Fruit fly (Drosophila melanogaster): Measurements from ENCODE around the gene Dhc93AB.

The Dhc93AB gene

DNA sequence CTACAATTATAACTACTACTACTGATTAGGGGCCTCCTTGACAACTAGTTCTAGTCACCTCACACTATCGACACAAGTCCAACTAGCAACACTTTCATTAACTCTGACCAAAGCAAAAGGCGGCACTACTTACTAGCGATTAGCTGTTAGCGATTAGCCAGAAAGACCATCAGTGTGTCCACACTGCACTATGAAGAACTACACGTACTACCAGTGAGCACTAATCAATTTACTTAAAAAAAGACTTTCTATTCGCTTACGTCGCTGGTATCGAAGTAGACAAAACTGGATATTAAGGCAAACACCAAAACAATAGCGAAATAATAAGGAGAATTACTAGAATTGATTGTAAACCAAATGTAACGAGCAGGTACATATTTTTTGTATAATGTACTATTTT is 28.5 kb downstream of the Dhc93AB start:
- no peak for TF ChIP-seq Dfd (GFP tag; optimal IDR thresholded peaks at IDR 0.05)
- no peak for TF ChIP-seq Mio (GFP tag; optimal IDR thresholded peaks at IDR 0.05)
- no peak for TF ChIP-seq foxo (GFP tag; optimal IDR thresholded peaks at IDR 0.05)
- no peak for TF ChIP-seq Abd-B (GFP tag; optimal IDR thresholded peaks at IDR 0.05)
- TF ChIP-seq CrebA (GFP tag; optimal IDR thresholded peaks at IDR 0.05; ENCODE audit: borderline replicate concordance): no peak
- no peak for TF ChIP-seq OdsH (GFP tag; optimal IDR thresholded peaks at IDR 0.05)
- no peak for TF ChIP-seq Rel (GFP tag; optimal IDR thresholded peaks at IDR 0.05)
- no peak for TF ChIP-seq Rel (tag; optimal IDR thresholded peaks at IDR 0.05)
- TF ChIP-seq Vsx2 (GFP tag; optimal IDR thresholded peaks at IDR 0.05; ENCODE audit: partially characterized antibody): no peak
- TF ChIP-seq CG32264 (GFP tag; optimal IDR thresholded peaks at IDR 0.05): no peak
- no peak for TF ChIP-seq usp (GFP tag; optimal IDR thresholded peaks at IDR 0.05)
- no peak for TF ChIP-seq Sp1 (GFP tag; optimal IDR thresholded peaks at IDR 0.05)
- TF ChIP-seq Myc (optimal IDR thresholded peaks at IDR 0.05): no peak
- TF ChIP-seq sage (GFP tag; optimal IDR thresholded peaks at IDR 0.05): no peak
- no peak for TF ChIP-seq rgr (GFP tag; optimal IDR thresholded peaks at IDR 0.05)
- TF ChIP-seq Hr78 (GFP tag; optimal IDR thresholded peaks at IDR 0.05): no peak
- TF ChIP-seq psq (GFP tag; optimal IDR thresholded peaks at IDR 0.05): no peak
- TF ChIP-seq woc (GFP tag; optimal IDR thresholded peaks at IDR 0.05): no peak
- TF ChIP-seq br (GFP tag; optimal IDR thresholded peaks at IDR 0.05): no peak
- TF ChIP-seq N (GFP tag; optimal IDR thresholded peaks at IDR 0.05): no peak
- TF ChIP-seq Hr83 (GFP tag; optimal IDR thresholded peaks at IDR 0.05; ENCODE audit: poor library complexity, severe bottlenecking): no peak

DNA sequence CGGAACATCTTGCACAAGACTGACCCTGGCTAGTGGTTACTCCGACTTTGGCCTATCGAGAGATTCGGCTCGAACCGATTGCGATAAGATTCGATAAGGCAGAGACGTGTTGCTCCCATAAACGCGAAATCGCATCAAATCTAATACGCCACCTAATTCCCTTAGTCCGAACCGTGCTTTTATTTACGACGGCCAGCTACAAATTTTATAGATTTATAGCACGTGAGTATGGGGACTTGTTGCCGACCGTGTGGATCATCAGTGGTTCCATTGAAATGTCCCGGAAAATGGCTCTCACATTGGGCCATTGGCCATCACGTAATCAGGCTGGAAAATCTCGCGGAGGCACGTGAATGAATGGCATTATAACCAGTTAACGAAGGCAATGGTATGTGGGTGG is 35.3 kb downstream of the Dhc93AB start, which contains the start of gene Alp5:
Gene Alp5, minus strand, starts transcription at position 24 of the 400 bp plus-strand sequence.
- TF ChIP-seq CG9705 (GFP tag; optimal IDR thresholded peaks at IDR 0.05): no peak
- no peak for TF ChIP-seq Hr83 (GFP tag; optimal IDR thresholded peaks at IDR 0.05; ENCODE audit: poor library complexity, severe bottlenecking)
- no peak for TF ChIP-seq Jra (GFP tag; optimal IDR thresholded peaks at IDR 0.05)
- no peak for TF ChIP-seq Dfd (GFP tag; optimal IDR thresholded peaks at IDR 0.05)
- TF ChIP-seq h (GFP tag; optimal IDR thresholded peaks at IDR 0.05): no peak
- peak; percentile 35 for TF ChIP-seq CrebA (GFP tag; optimal IDR thresholded peaks at IDR 0.05; ENCODE audit: borderline replicate concordance)

DNA sequence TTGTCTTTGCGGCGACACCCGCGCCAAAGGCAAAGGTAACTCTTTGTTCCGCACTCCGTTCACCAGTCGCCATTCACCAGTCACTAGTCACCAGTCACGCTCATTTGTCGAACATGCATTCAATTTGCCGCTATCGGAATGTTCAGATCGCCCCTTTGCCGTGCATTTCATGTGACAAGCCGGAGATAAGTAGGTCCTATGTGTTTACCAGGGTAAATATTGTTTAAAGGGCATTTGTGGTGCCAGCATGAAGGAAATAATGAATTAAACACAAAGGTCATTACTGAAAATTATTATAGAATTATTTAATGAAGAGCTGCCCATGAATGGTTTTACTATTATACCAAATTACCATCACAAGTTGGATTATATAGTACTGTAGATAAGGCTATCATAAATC is 41.2 kb downstream of the Dhc93AB start:
- TF ChIP-seq woc (GFP tag; optimal IDR thresholded peaks at IDR 0.05) (no peak), Rel (GFP tag; optimal IDR thresholded peaks at IDR 0.05) (no peak), Rel (tag; optimal IDR thresholded peaks at IDR 0.05) (no peak), foxo (GFP tag; optimal IDR thresholded peaks at IDR 0.05) (no peak), dsf (GFP tag; optimal IDR thresholded peaks at IDR 0.05; ENCODE audit: borderline replicate concordance) (no peak), ey (GFP tag; optimal IDR thresholded peaks at IDR 0.05) (no peak), h (GFP tag; optimal IDR thresholded peaks at IDR 0.05) (no peak), Hr83 (GFP tag; optimal IDR thresholded peaks at IDR 0.05; ENCODE audit: poor library complexity, severe bottlenecking) (no peak), br (GFP tag; optimal IDR thresholded peaks at IDR 0.05) (no peak), sv (GFP tag; optimal IDR thresholded peaks at IDR 0.05) (no peak), psq (GFP tag; optimal IDR thresholded peaks at IDR 0.05) (no peak), usp (GFP tag; optimal IDR thresholded peaks at IDR 0.05) (no peak), Abd-B (GFP tag; optimal IDR thresholded peaks at IDR 0.05) (no peak), OdsH (GFP tag; optimal IDR thresholded peaks at IDR 0.05) (no peak), Hr78 (GFP tag; optimal IDR thresholded peaks at IDR 0.05) (no peak), fru (GFP tag; optimal IDR thresholded peaks at IDR 0.05) (no peak), jim (GFP tag; optimal IDR thresholded peaks at IDR 0.05) (no peak), CG32264 (GFP tag; optimal IDR thresholded peaks at IDR 0.05) (no peak)

DNA sequence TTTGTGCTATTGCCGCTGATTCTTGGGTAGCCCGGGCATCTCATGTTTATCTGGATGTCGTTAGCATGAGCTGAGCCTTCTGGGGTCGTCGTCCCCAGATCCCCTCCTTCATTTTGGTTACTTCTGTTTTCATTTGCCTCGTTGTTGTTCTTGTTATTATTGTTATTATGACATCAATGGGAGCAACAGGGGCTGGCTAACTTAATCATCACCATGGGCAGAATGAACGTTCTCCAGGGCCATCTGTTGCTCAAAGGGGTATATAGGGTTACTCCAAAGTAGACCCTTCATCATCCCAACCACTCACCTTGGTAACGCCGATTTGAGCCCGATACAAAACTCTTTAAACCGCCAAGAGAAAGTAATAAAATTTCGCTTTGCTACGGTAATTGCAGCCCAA is 44.0 kb downstream of the Dhc93AB start:
- TF ChIP-seq Jra (GFP tag; optimal IDR thresholded peaks at IDR 0.05): no peak
- no peak for TF ChIP-seq Rel (GFP tag; optimal IDR thresholded peaks at IDR 0.05)
- TF ChIP-seq Rel (tag; optimal IDR thresholded peaks at IDR 0.05): no peak
- TF ChIP-seq Mio (GFP tag; optimal IDR thresholded peaks at IDR 0.05): no peak
- TF ChIP-seq brk (GFP tag; optimal IDR thresholded peaks at IDR 0.05): no peak
- no peak for TF ChIP-seq Sp1 (GFP tag; optimal IDR thresholded peaks at IDR 0.05)
- TF ChIP-seq Dif (GFP tag; optimal IDR thresholded peaks at IDR 0.05; ENCODE audit: partially characterized antibody): no peak
- TF ChIP-seq Vsx2 (GFP tag; optimal IDR thresholded peaks at IDR 0.05; ENCODE audit: partially characterized antibody): no peak
- no peak for TF ChIP-seq lola (GFP tag; optimal IDR thresholded peaks at IDR 0.05)
- no peak for TF ChIP-seq CrebA (GFP tag; optimal IDR thresholded peaks at IDR 0.05; ENCODE audit: borderline replicate concordance)
- no peak for TF ChIP-seq usp (GFP tag; optimal IDR thresholded peaks at IDR 0.05)
- TF ChIP-seq tai (GFP tag; optimal IDR thresholded peaks at IDR 0.05): no peak
- TF ChIP-seq Hnf4 (GFP tag; optimal IDR thresholded peaks at IDR 0.05): no peak
- TF ChIP-seq jim (GFP tag; optimal IDR thresholded peaks at IDR 0.05): no peak
- no peak for TF ChIP-seq foxo (GFP tag; optimal IDR thresholded peaks at IDR 0.05)
- no peak for TF ChIP-seq GATAd (GFP tag; optimal IDR thresholded peaks at IDR 0.05)
- no peak for TF ChIP-seq ey (GFP tag; optimal IDR thresholded peaks at IDR 0.05)
- no peak for TF ChIP-seq psq (GFP tag; optimal IDR thresholded peaks at IDR 0.05)
- TF ChIP-seq Hr78 (GFP tag; optimal IDR thresholded peaks at IDR 0.05): no peak
- TF ChIP-seq OdsH (GFP tag; optimal IDR thresholded peaks at IDR 0.05): no peak

All from whole organism, wandering third instar larva.